Fruit fly (Drosophila melanogaster): Measurements from ENCODE around the gene dmt.
A peak's percentile ranks its signal among the peaks of the same experiment; 100 is the strongest.

dmt gene

dm6 chr3R:9702567-9702966, 8.4 kb upstream of the dmt start (continued):
- TF ChIP-seq CG4730 (GFP tag; IDR thresholded peaks at IDR 0.05) (no peak), nmo (GFP tag; optimal IDR thresholded peaks at IDR 0.05) (peak; percentile 90), chinmo (GFP tag; IDR thresholded peaks at IDR 0.05; ENCODE audit: partially characterized antibody) (no peak), nerfin-2 (GFP tag; IDR thresholded peaks at IDR 0.05; ENCODE audit: partially characterized antibody) (no peak), CG7786 (GFP tag; optimal IDR thresholded peaks at IDR 0.05) (peak; percentile 61), CG2712 (tag; optimal IDR thresholded peaks at IDR 0.05) (peak; percentile 91), B-H1 (GFP tag; IDR thresholded peaks at IDR 0.05) (no peak), slou (GFP tag; optimal IDR thresholded peaks at IDR 0.05) (peak; percentile 63), pum (GFP tag; optimal IDR thresholded peaks at IDR 0.05) (peak; percentile 73), lmd (GFP tag; IDR thresholded peaks at IDR 0.05) (no peak), zfh2 (GFP tag; optimal IDR thresholded peaks at IDR 0.05) (peak; percentile 77), vvl (GFP tag; IDR thresholded peaks at IDR 0.05) (no peak), Mrtf (GFP tag; IDR thresholded peaks at IDR 0.05) (no peak), jigr1 (GFP tag; IDR thresholded peaks at IDR 0.05) (no peak), CG17802 (tag; optimal IDR thresholded peaks at IDR 0.05) (peak; percentile 69), HLH3B (GFP tag; IDR thresholded peaks at IDR 0.05) (no peak), ftz-f1 (GFP tag; optimal IDR thresholded peaks at IDR 0.05) (no peak), CG2199 (GFP tag; IDR thresholded peaks at IDR 0.05) (no peak), fru (optimal IDR thresholded peaks at IDR 0.05) (no peak), dati (GFP tag; IDR thresholded peaks at IDR 0.05) (no peak), CG16863 (GFP tag; optimal IDR thresholded peaks at IDR 0.05) (peak; percentile 86), caup (GFP tag; optimal IDR thresholded peaks at IDR 0.05; ENCODE audit: severe bottlenecking) (peak; percentile 87), fd96Cb (tag; optimal IDR thresholded peaks at IDR 0.05) (peak; percentile 90), row (GFP tag; IDR thresholded peaks at IDR 0.05) (no peak), tin (GFP tag; optimal IDR thresholded peaks at IDR 0.05) (peak; percentile 81), crp (GFP tag; optimal IDR thresholded peaks at IDR 0.05) (peak in 1 of 2 experiments; percentile 42), scrt (GFP tag; optimal IDR thresholded peaks at IDR 0.05) (peak; percentile 85), pan (optimal IDR thresholded peaks at IDR 0.05) (no peak), pan (GFP tag; optimal IDR thresholded peaks at IDR 0.05 in 1 of 2, IDR thresholded peaks at IDR 0.05 in 1 of 2) (no peak), CG9817 (tag; optimal IDR thresholded peaks at IDR 0.05) (peak; percentile 84), NFAT (GFP tag; IDR thresholded peaks at IDR 0.05) (no peak), pb (GFP tag; optimal IDR thresholded peaks at IDR 0.05) (peak; percentile 58), CG8765 (GFP tag; IDR thresholded peaks at IDR 0.05) (no peak), YL-1 (GFP tag; optimal IDR thresholded peaks at IDR 0.05) (peak; percentile 75), D (optimal IDR thresholded peaks at IDR 0.05) (no peak), D (GFP tag; optimal IDR thresholded peaks at IDR 0.05) (peak; percentile 85), gcm (GFP tag; optimal IDR thresholded peaks at IDR 0.05) (peak; percentile 84), Hr39 (optimal IDR thresholded peaks at IDR 0.05) (no peak), ato (GFP tag; IDR thresholded peaks at IDR 0.05; ENCODE audit: partially characterized antibody) (no peak), dmrt11E (tag; optimal IDR thresholded peaks at IDR 0.05) (peak; percentile 82), CG12769 (tag; optimal IDR thresholded peaks at IDR 0.05) (peak; percentile 93), nau (GFP tag; optimal IDR thresholded peaks at IDR 0.05) (peak; percentile 90), Hey (tag; optimal IDR thresholded peaks at IDR 0.05) (peak; percentile 34), CG11696 (GFP tag; IDR thresholded peaks at IDR 0.05) (no peak), maf-S (GFP tag; optimal IDR thresholded peaks at IDR 0.05) (peak; percentile 78), crc (GFP tag; optimal IDR thresholded peaks at IDR 0.05) (peak; percentile 65), dm (GFP tag; optimal IDR thresholded peaks at IDR 0.05) (peak; percentile 67), CG4360 (GFP tag; IDR thresholded peaks at IDR 0.05) (no peak), CG6175 (GFP tag; IDR thresholded peaks at IDR 0.05) (no peak), Adf1 (GFP tag; IDR thresholded peaks at IDR 0.05) (no peak), cwo (GFP tag; optimal IDR thresholded peaks at IDR 0.05) (peak; percentile 81), Dfd (GFP tag; optimal IDR thresholded peaks at IDR 0.05) (no peak), CG6654 (GFP tag; optimal IDR thresholded peaks at IDR 0.05) (peak; percentile 82)
